Fruit fly (Drosophila melanogaster) whole organism, embryonic: ENCODE measurements around the gene RfC3.

ENCODE experiments used
- Aef1 ChIP-seq: fragments of 200-800 bp; sonication (Bioruptor generic); IDR thresholded peaks from 3 replicates; pipeline ENCODE4 v1.3.6; 2022; ENCODE audit warnings: missing biosample characterization, missing genetic modification characterization
- Bteb2 ChIP-seq: fragments of 200-800 bp; sonication (Bioruptor generic); optimal IDR thresholded peaks from 2 replicates; lab custom pipeline; 2016; ENCODE audit warnings: missing biosample characterization, missing genetic modification characterization
- CG10147 ChIP-seq: fragments of 200-800 bp; sonication (Bioruptor generic); optimal IDR thresholded peaks from 2 replicates; lab custom pipeline; 2019; ENCODE audit warnings: missing biosample characterization, mild to moderate bottlenecking, missing genetic modification characterization, moderate library complexity
- CG10267 ChIP-seq: fragments of 200-800 bp; sonication (Bioruptor generic); optimal IDR thresholded peaks from 2 replicates; lab custom pipeline; 2018; ENCODE audit warnings: missing biosample characterization, mild to moderate bottlenecking, missing genetic modification characterization, moderate library complexity
- CG10543 ChIP-seq: fragments of 200-800 bp; sonication (Bioruptor generic); optimal IDR thresholded peaks from 3 replicates; lab custom pipeline; 2017; ENCODE audit warnings: missing biosample characterization, mild to moderate bottlenecking, missing genetic modification characterization, moderate library complexity
- CG11723 ChIP-seq: fragments of 200-800 bp; sonication (Bioruptor generic); optimal IDR thresholded peaks from 2 replicates; lab custom pipeline; 2017; ENCODE audit warnings: missing biosample characterization, mild to moderate bottlenecking, missing genetic modification characterization
- CG13123 ChIP-seq: fragments of 200-800 bp; sonication (Bioruptor generic); optimal IDR thresholded peaks from 2 replicates; lab custom pipeline; 2016; ENCODE audit warnings: missing biosample characterization, missing genetic modification characterization
- CG13424 ChIP-seq: fragments of 200-800 bp; sonication (Bioruptor generic); optimal IDR thresholded peaks from 2 replicates; lab custom pipeline; 2019; ENCODE audit warnings: missing biosample characterization, mild to moderate bottlenecking, missing genetic modification characterization, moderate library complexity
- CG13894 ChIP-seq: fragments of 200-800 bp; sonication (Bioruptor generic); optimal IDR thresholded peaks from 3 replicates; lab custom pipeline; 2018; ENCODE audit warnings: missing biosample characterization, mild to moderate bottlenecking, missing genetic modification characterization, moderate library complexity
- CG1529 ChIP-seq: fragments of 200-800 bp; sonication (Bioruptor generic); optimal IDR thresholded peaks from 3 replicates; lab custom pipeline; 2018; ENCODE audit warnings: missing biosample characterization, missing genetic modification characterization
- CG1832 ChIP-seq: fragments of 200-800 bp; sonication (Bioruptor generic); optimal IDR thresholded peaks from 2 replicates; lab custom pipeline; 2017; ENCODE audit warnings: missing biosample characterization, mild to moderate bottlenecking, missing genetic modification characterization, inconsistent platforms
- CG3163 ChIP-seq: fragments of 200-800 bp; sonication (Bioruptor generic); optimal IDR thresholded peaks from 3 replicates; lab custom pipeline; 2016; ENCODE audit warnings: missing biosample characterization, missing genetic modification characterization
- CG33557 ChIP-seq: fragments of 200-800 bp; sonication (Bioruptor generic); optimal IDR thresholded peaks from 2 replicates; lab custom pipeline; 2019; ENCODE audit warnings: missing biosample characterization, mild to moderate bottlenecking, missing genetic modification characterization, moderate library complexity
- CG4707 ChIP-seq: fragments of 200-800 bp; sonication (Bioruptor generic); optimal IDR thresholded peaks from 2 replicates; lab custom pipeline; 2018; ENCODE audit warnings: missing biosample characterization, mild to moderate bottlenecking, missing genetic modification characterization, moderate library complexity
- CG5180 ChIP-seq: fragments of 200-800 bp; sonication (Bioruptor generic); optimal IDR thresholded peaks from 3 replicates; lab custom pipeline; 2017; ENCODE audit warnings: missing biosample characterization, missing genetic modification characterization, mild to moderate bottlenecking, moderate library complexity, missing genetic modification reagents
- CG6175 ChIP-seq: fragments of 200-800 bp; sonication (Bioruptor generic); IDR thresholded peaks from 3 replicates; pipeline ENCODE4 v1.3.6; 2022; ENCODE audit warnings: missing biosample characterization, missing genetic modification characterization
- CG6272 ChIP-seq: fragments of 200-800 bp; sonication (Bioruptor generic); IDR thresholded peaks from 2 replicates; pipeline ENCODE4 v1.3.6; 2022; ENCODE audit warnings: missing biosample characterization, missing genetic modification characterization
- CG6683 ChIP-seq: fragments of 200-800 bp; sonication (Bioruptor generic); optimal IDR thresholded peaks from 2 replicates; lab custom pipeline; 2017; ENCODE audit warnings: missing biosample characterization, mild to moderate bottlenecking, missing genetic modification characterization, missing genetic modification reagents
- CG6689 ChIP-seq: fragments of 200-800 bp; sonication (Bioruptor generic); IDR thresholded peaks from 2 replicates; pipeline ENCODE4 v1.3.6; 2022; ENCODE audit warnings: missing biosample characterization, missing genetic modification characterization
- CG7928 ChIP-seq: fragments of 200-800 bp; sonication (Bioruptor generic); optimal IDR thresholded peaks from 2 replicates; lab custom pipeline; 2017; ENCODE audit warnings: missing biosample characterization, mild to moderate bottlenecking, missing genetic modification characterization
- HLH3B ChIP-seq: fragments of 200-800 bp; sonication (Bioruptor generic); IDR thresholded peaks from 2 replicates; pipeline ENCODE4 v1.3.6; 2022; ENCODE audit warnings: missing biosample characterization, missing genetic modification characterization
- Hr39 ChIP-seq: fragments of >200 bp; optimal IDR thresholded peaks from 2 replicates; lab custom pipeline; 2017
- Hr51 ChIP-seq, 2 experiments: fragments of 200-800 bp; sonication (Bioruptor generic); optimal IDR thresholded peaks; 2 replicates in 1 of 2; 3 replicates in 1 of 2; lab custom pipeline; 2016 to 2018; ENCODE audit warnings: missing biosample characterization in 2 of 2, missing genetic modification characterization in 2 of 2, mild to moderate bottlenecking in 1 of 2, moderate library complexity in 1 of 2
- Hsf ChIP-seq: fragments of 200-800 bp; sonication (Bioruptor generic); optimal IDR thresholded peaks from 3 replicates; lab custom pipeline; 2016; ENCODE audit warnings: missing biosample characterization, missing genetic modification characterization
- Kr ChIP-seq: fragments of 200-800 bp; sonication (Bioruptor generic); optimal IDR thresholded peaks from 2 replicates; lab custom pipeline; 2017; ENCODE audit warnings: missing biosample characterization, mild to moderate bottlenecking, missing genetic modification characterization
- MBD-R2 ChIP-seq: fragments of 200-800 bp; sonication (Bioruptor generic); IDR thresholded peaks from 2 replicates; pipeline ENCODE4 v1.3.6; 2022; ENCODE audit warnings: missing biosample characterization, missing genetic modification characterization
- NC2β ChIP-seq: fragments of 200-800 bp; sonication (Bioruptor generic); optimal IDR thresholded peaks from 2 replicates; lab custom pipeline; 2016; ENCODE audit warnings: missing biosample characterization, missing genetic modification characterization
- Nf-YC ChIP-seq: fragments of 200-800 bp; optimal IDR thresholded peaks from 3 replicates; lab custom pipeline; 2019; ENCODE audit warnings: missing biosample characterization, mild to moderate bottlenecking, missing genetic modification characterization, moderate library complexity
- Sox102F ChIP-seq: fragments of 200-800 bp; sonication (Bioruptor generic); optimal IDR thresholded peaks from 2 replicates; lab custom pipeline; 2018; ENCODE audit warnings: missing biosample characterization, mild to moderate bottlenecking, missing genetic modification characterization, moderate library complexity
- Spps ChIP-seq: fragments of 200-800 bp; sonication (Bioruptor generic); optimal IDR thresholded peaks from 2 replicates; lab custom pipeline; 2018; ENCODE audit warnings: missing biosample characterization, mild to moderate bottlenecking, missing genetic modification characterization
- caup ChIP-seq: fragments of 200-800 bp; sonication (Bioruptor generic); optimal IDR thresholded peaks from 3 replicates; lab custom pipeline; 2017; ENCODE audit warnings: missing biosample characterization, mild to moderate bottlenecking, missing genetic modification characterization, moderate library complexity; ENCODE audit not compliant: severe bottlenecking
- dan ChIP-seq: fragments of 200-800 bp; sonication (Bioruptor generic); IDR thresholded peaks from 2 replicates; pipeline ENCODE4 v1.3.6; 2022; ENCODE audit warnings: missing biosample characterization, missing genetic modification characterization
- ewg ChIP-seq: fragments of 200-800 bp; sonication (Bioruptor generic); optimal IDR thresholded peaks from 3 replicates; lab custom pipeline; 2017; ENCODE audit warnings: mild to moderate bottlenecking, missing biosample characterization, missing genetic modification reagents, missing genetic modification characterization
- fru ChIP-seq: fragments of >200 bp; optimal IDR thresholded peaks from 2 replicates; lab custom pipeline; 2017
- gcm ChIP-seq: fragments of 200-800 bp; sonication (Bioruptor generic); optimal IDR thresholded peaks from 2 replicates; lab custom pipeline; 2019; ENCODE audit warnings: missing biosample characterization, mild to moderate bottlenecking, missing genetic modification characterization, moderate library complexity
- hb ChIP-seq: fragments of 200-800 bp; sonication (Bioruptor generic); IDR thresholded peaks from 3 replicates; pipeline ENCODE4 v1.3.6; 2022; ENCODE audit warnings: missing biosample characterization, missing genetic modification characterization; ENCODE audit not compliant: partially characterized antibody
- hbn ChIP-seq: fragments of 200-800 bp; sonication (Bioruptor generic); IDR thresholded peaks from 2 replicates; pipeline ENCODE4 v1.3.6; 2022; ENCODE audit warnings: missing biosample characterization, missing genetic modification characterization; ENCODE audit not compliant: partially characterized antibody
- maf-S ChIP-seq: fragments of 200-800 bp; sonication (Bioruptor generic); optimal IDR thresholded peaks from 2 replicates; lab custom pipeline; 2016; ENCODE audit warnings: missing biosample characterization, missing genetic modification characterization
- mld ChIP-seq: fragments of 200-800 bp; sonication (Bioruptor generic); IDR thresholded peaks from 3 replicates; pipeline ENCODE4 v1.3.6; 2022; ENCODE audit warnings: missing biosample characterization, missing genetic modification characterization; ENCODE audit not compliant: partially characterized antibody
- nerfin-1 ChIP-seq: fragments of 200-800 bp; sonication (Bioruptor generic); optimal IDR thresholded peaks from 3 replicates; lab custom pipeline; 2019; ENCODE audit warnings: missing biosample characterization, mild to moderate bottlenecking, missing genetic modification characterization, moderate library complexity
- pan ChIP-seq, 4 experiments: fragments of >200 bp in 3 of 4; fragments of 200-800 bp in 1 of 4; sonication (Bioruptor generic) in 1 of 4; optimal IDR thresholded peaks in 3 of 4; IDR thresholded peaks in 1 of 4; 2 replicates each; pipeline versions ENCODE4 v1.3.6 to Lab custom; 2017 to 2022; ENCODE audit warnings: missing biosample characterization in 2 of 4, missing genetic modification characterization in 2 of 4, mixed read lengths in 1 of 4
- pzg ChIP-seq: fragments of 200-800 bp; sonication (Bioruptor generic); optimal IDR thresholded peaks from 3 replicates; lab custom pipeline; 2018; ENCODE audit warnings: missing biosample characterization, mild to moderate bottlenecking, missing genetic modification characterization, moderate library complexity
- ranshi ChIP-seq: fragments of 200-800 bp; sonication (Bioruptor generic); IDR thresholded peaks from 2 replicates; pipeline ENCODE4 v1.3.6; 2022; ENCODE audit warnings: missing biosample characterization, missing genetic modification characterization
- tap ChIP-seq: fragments of 200-800 bp; optimal IDR thresholded peaks from 3 replicates; lab custom pipeline; 2019; ENCODE audit warnings: missing biosample characterization, mild to moderate bottlenecking, missing genetic modification characterization, moderate library complexity
- tx ChIP-seq: fragments of 200-800 bp; sonication (Bioruptor generic); optimal IDR thresholded peaks from 2 replicates; lab custom pipeline; 2016; ENCODE audit warnings: missing biosample characterization, missing genetic modification characterization
- unpg ChIP-seq: fragments of 200-800 bp; sonication (Bioruptor generic); optimal IDR thresholded peaks from 3 replicates; lab custom pipeline; 2018; ENCODE audit warnings: missing biosample characterization, mild to moderate bottlenecking, missing genetic modification characterization, moderate library complexity
- vnd ChIP-seq: fragments of 200-800 bp; sonication (Bioruptor generic); IDR thresholded peaks from 3 replicates; pipeline ENCODE4 v1.3.6; 2022; ENCODE audit warnings: missing biosample characterization, missing genetic modification characterization; ENCODE audit not compliant: partially characterized antibody
- zfh2 ChIP-seq: fragments of 200-800 bp; sonication (Bioruptor generic); optimal IDR thresholded peaks from 2 replicates; lab custom pipeline; 2016; ENCODE audit warnings: missing biosample characterization, missing genetic modification characterization

Gene RfC3

DNA sequence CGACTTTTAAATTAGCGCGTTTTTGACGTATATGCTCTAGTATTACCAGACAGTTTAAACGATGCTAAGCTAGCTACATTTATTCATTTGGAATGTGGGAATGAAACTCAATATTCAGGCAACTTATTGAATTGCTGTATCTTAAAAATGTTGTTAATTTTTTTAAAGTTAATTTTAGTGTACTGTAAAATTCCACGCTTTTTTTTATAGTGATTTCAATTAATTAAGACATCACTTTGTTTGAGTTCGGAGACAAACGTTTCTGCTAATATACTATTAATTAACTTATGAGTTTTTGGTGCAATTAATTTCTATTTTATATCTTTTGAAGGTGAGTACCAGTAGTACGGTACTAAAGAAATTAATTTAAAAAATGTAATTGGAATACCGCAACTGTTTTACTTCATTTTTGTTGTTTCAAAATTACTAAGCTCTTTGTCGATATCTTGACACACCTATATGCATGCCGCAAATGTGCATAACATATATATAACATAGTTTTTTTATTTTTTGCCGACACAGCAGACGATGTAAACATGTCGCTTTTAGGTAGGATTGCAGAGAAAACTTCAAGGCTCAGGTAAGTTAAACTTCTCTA lies 32.7 kb upstream of the RfC3 start, which contains the start of the genes Cdk1 and mRpS7 (continued):
- TF ChIP-seq Kr, result no peak
- no peak for TF ChIP-seq dan (GFP tag; lab: Robert Waterston, UW)
- peak; percentile 45 for TF ChIP-seq CG1529 (GFP tag; lab: Kevin White, UChicago)
- TF ChIP-seq CG6689, result peak; percentile 78; the same call in 1 of the 2 replicates
- peak; percentile 86 for TF ChIP-seq CG11723 (GFP tag; lab: Kevin White, UChicago)
- no peak for TF ChIP-seq mld (GFP tag; lab: Robert Waterston, UW)
- TF ChIP-seq Hr51 (GFP tag; optimal IDR thresholded peaks at IDR 0.05; lab: Kevin White, UChicago), result peak; percentile 4 to 81
- no peak for TF ChIP-seq hb (GFP tag; lab: Robert Waterston, UW)
- TF ChIP-seq CG6683 (GFP tag; lab: Kevin White, UChicago), result no peak
- no peak for TF ChIP-seq CG6175
- TF ChIP-seq fru (lab: Kevin White, UChicago), result no peak
- peak; percentile 66 for TF ChIP-seq gcm (GFP tag; lab: Kevin White, UChicago)
- TF ChIP-seq maf-S (GFP tag; lab: Kevin White, UChicago), result peak; percentile 23
- TF ChIP-seq CG33557 (GFP tag; lab: Kevin White, UChicago), result peak; percentile 40
- no peak for TF ChIP-seq Sox102F (GFP tag; lab: Kevin White, UChicago)
- TF ChIP-seq CG5180 (GFP tag; lab: Kevin White, UChicago), result no peak
- no peak for TF ChIP-seq vnd (GFP tag; lab: Robert Waterston, UW)
- peak; percentile 47 for TF ChIP-seq CG13894 (tag; lab: Kevin White, UChicago)
- TF ChIP-seq CG1832 (GFP tag; lab: Kevin White, UChicago), result no peak
- TF ChIP-seq Hsf, result peak; percentile 79
- TF ChIP-seq CG3163 (GFP tag; lab: Kevin White, UChicago), result peak; percentile 8
- 0 out of 2 replicates have a peak, but pooled peaks have one; percentile 7 for TF ChIP-seq CG6272 (GFP tag; lab: Robert Waterston, UW)
- peak; percentile 47 for TF ChIP-seq pzg (GFP tag; lab: Kevin White, UChicago)
- TF ChIP-seq CG4707 (GFP tag; lab: Kevin White, UChicago), result peak; percentile 12
- TF ChIP-seq ranshi (GFP tag; lab: Robert Waterston, UW), result 0 out of 2 replicates have a peak, but pooled peaks have one; percentile 68
- TF ChIP-seq hbn (GFP tag; lab: Robert Waterston, UW), result no peak
- TF ChIP-seq Hr39 (lab: Kevin White, UChicago), result no peak
- TF ChIP-seq MBD-R2, result 0 out of 2 replicates have a peak, but pooled peaks have one; percentile 18
- TF ChIP-seq CG13123 (GFP tag; lab: Kevin White, UChicago), result peak; percentile 46
- no peak for TF ChIP-seq HLH3B (GFP tag; lab: Robert Waterston, UW)
- TF ChIP-seq unpg (GFP tag; lab: Kevin White, UChicago), result peak; percentile 79
- peak; percentile 66 for TF ChIP-seq CG10147 (GFP tag; lab: Kevin White, UChicago)
- TF ChIP-seq ewg, result peak; percentile 52
- peak; percentile 18 for TF ChIP-seq CG7928 (GFP tag; lab: Kevin White, UChicago)
- TF ChIP-seq Aef1 (GFP tag; lab: Robert Waterston, UW), result peak; percentile 53
- TF ChIP-seq tx (GFP tag; lab: Kevin White, UChicago), result peak; percentile 44
- TF ChIP-seq caup (GFP tag; lab: Kevin White, UChicago), result peak; percentile 52
- TF ChIP-seq Nf-YC (tag; lab: Kevin White, UChicago), result peak; percentile 59
- peak; percentile 7 for TF ChIP-seq CG10543 (GFP tag; lab: Kevin White, UChicago)
- no peak for TF ChIP-seq pan (optimal IDR thresholded peaks at IDR 0.05; lab: Kevin White, UChicago)
- peak in 1 of 2 experiments; percentile 82 for TF ChIP-seq pan (GFP tag; optimal IDR thresholded peaks at IDR 0.05 in 1 of 2, IDR thresholded peaks at IDR 0.05 in 1 of 2)
- peak; percentile 66 for TF ChIP-seq Spps (tag; lab: Kevin White, UChicago)
- peak; percentile 61 for TF ChIP-seq tap (tag; lab: Kevin White, UChicago)
- peak; percentile 69 for TF ChIP-seq Bteb2 (GFP tag; lab: Kevin White, UChicago)
- peak; percentile 73 for TF ChIP-seq CG13424 (tag; lab: Kevin White, UChicago)
- TF ChIP-seq nerfin-1, result peak; percentile 51
- TF ChIP-seq zfh2 (GFP tag; lab: Kevin White, UChicago), result peak; percentile 52
- peak; percentile 74 for TF ChIP-seq CG10267 (tag; lab: Kevin White, UChicago)
- peak; percentile 31 for TF ChIP-seq NC2β (GFP tag; lab: Kevin White, UChicago)
